Fruit fly (Drosophila melanogaster) whole organism, embryonic: ENCODE data around the gene COX7AL2.

Source experiments
- Bdp1 ChIP-seq: fragments of 200-800 bp; sonication (Bioruptor generic); optimal IDR thresholded peaks from 3 replicates; lab custom pipeline; 2016; ENCODE audit warnings: missing biosample characterization, missing genetic modification characterization
- CG11247 ChIP-seq: fragments of 200-800 bp; sonication (Bioruptor generic); IDR thresholded peaks from 2 replicates; pipeline ENCODE4 v1.3.6; 2022; ENCODE audit warnings: missing biosample characterization, missing genetic modification characterization
- CG12104 ChIP-seq: fragments of 200-800 bp; sonication (Bioruptor generic); optimal IDR thresholded peaks from 3 replicates; lab custom pipeline; 2016; ENCODE audit warnings: missing biosample characterization, missing genetic modification characterization
- CG1647 ChIP-seq: fragments of 200-800 bp; sonication (Bioruptor generic); optimal IDR thresholded peaks from 3 replicates; lab custom pipeline; 2016; ENCODE audit warnings: missing biosample characterization, missing genetic modification characterization
- CG2889 ChIP-seq: fragments of 200-800 bp; sonication (Bioruptor generic); IDR thresholded peaks from 3 replicates; pipeline ENCODE4 v1.3.6; 2022; ENCODE audit warnings: missing biosample characterization, missing genetic modification characterization
- CG30431 ChIP-seq: fragments of 200-800 bp; sonication (Bioruptor generic); optimal IDR thresholded peaks from 2 replicates; lab custom pipeline; 2017; ENCODE audit warnings: missing biosample characterization, missing genetic modification characterization
- CG32767 ChIP-seq: fragments of 200-800 bp; sonication (Bioruptor generic); IDR thresholded peaks from 2 replicates; pipeline ENCODE4 v1.3.6; 2022; ENCODE audit warnings: missing biosample characterization, missing genetic modification characterization
- CG34376 ChIP-seq: fragments of 200-800 bp; sonication (Bioruptor generic); optimal IDR thresholded peaks from 2 replicates; lab custom pipeline; 2018; ENCODE audit warnings: missing biosample characterization, mild to moderate bottlenecking, missing genetic modification characterization
- CG6683 ChIP-seq: fragments of 200-800 bp; sonication (Bioruptor generic); optimal IDR thresholded peaks from 2 replicates; lab custom pipeline; 2017; ENCODE audit warnings: missing biosample characterization, mild to moderate bottlenecking, missing genetic modification characterization, missing genetic modification reagents
- CG7839 ChIP-seq: fragments of 200-800 bp; sonication (Bioruptor generic); optimal IDR thresholded peaks from 3 replicates; lab custom pipeline; 2018; ENCODE audit warnings: missing biosample characterization, mild to moderate bottlenecking, missing genetic modification characterization, moderate library complexity
- CG8290 ChIP-seq, 3 experiments: fragments of 200-800 bp; sonication (Bioruptor generic); optimal IDR thresholded peaks; 2 replicates each; lab custom pipeline; 2016 to 2019; ENCODE audit warnings: missing biosample characterization in 3 of 3, missing genetic modification characterization in 3 of 3, mild to moderate bottlenecking in 2 of 3, moderate library complexity in 1 of 3
- CkIIα-i1 ChIP-seq: fragments of 200-800 bp; sonication (Bioruptor generic); IDR thresholded peaks from 2 replicates; pipeline ENCODE4 v1.3.6; 2022; ENCODE audit warnings: missing biosample characterization, missing genetic modification characterization
- CrebB ChIP-seq: fragments of 200-800 bp; sonication (Bioruptor generic); optimal IDR thresholded peaks from 3 replicates; lab custom pipeline; 2018; ENCODE audit warnings: missing biosample characterization, mild to moderate bottlenecking, missing genetic modification characterization
- Dbx ChIP-seq: fragments of 200-800 bp; sonication (Bioruptor generic); IDR thresholded peaks from 3 replicates; pipeline ENCODE4 v1.3.6; 2022; ENCODE audit warnings: missing biosample characterization, missing genetic modification characterization
- Eip74EF ChIP-seq, 2 experiments: fragments of 200-800 bp in 1 of 2; fragments of >200 bp in 1 of 2; sonication (Bioruptor generic) in 1 of 2; optimal IDR thresholded peaks; 2 replicates each; lab custom pipeline; 2017 to 2019; ENCODE audit warnings: missing biosample characterization in 2 of 2, missing genetic modification characterization in 2 of 2, mild to moderate bottlenecking in 1 of 2, moderate library complexity in 1 of 2
- Elba2 ChIP-seq: fragments of 200-800 bp; sonication (Bioruptor generic); optimal IDR thresholded peaks from 3 replicates; lab custom pipeline; 2016; ENCODE audit warnings: missing biosample characterization, missing genetic modification characterization
- HHEX ChIP-seq: fragments of 200-800 bp; sonication (Bioruptor generic); optimal IDR thresholded peaks from 3 replicates; lab custom pipeline; 2017; ENCODE audit warnings: missing biosample characterization, mild to moderate bottlenecking, missing genetic modification characterization, missing genetic modification reagents
- Hr51 ChIP-seq, 2 experiments: fragments of 200-800 bp; sonication (Bioruptor generic); optimal IDR thresholded peaks; 2 replicates in 1 of 2; 3 replicates in 1 of 2; lab custom pipeline; 2016 to 2018; ENCODE audit warnings: missing biosample characterization in 2 of 2, missing genetic modification characterization in 2 of 2, mild to moderate bottlenecking in 1 of 2, moderate library complexity in 1 of 2
- Hr78 ChIP-seq, 2 experiments: fragments of 200-800 bp in 1 of 2; fragments of >200 bp in 1 of 2; sonication (Bioruptor generic) in 1 of 2; optimal IDR thresholded peaks; 2 replicates each; lab custom pipeline; 2017 to 2019; ENCODE audit warnings: missing biosample characterization in 2 of 2, missing genetic modification characterization in 2 of 2, mild to moderate bottlenecking in 1 of 2, moderate library complexity in 1 of 2
- Hsf ChIP-seq: fragments of 200-800 bp; sonication (Bioruptor generic); optimal IDR thresholded peaks from 3 replicates; lab custom pipeline; 2016; ENCODE audit warnings: missing biosample characterization, missing genetic modification characterization
- Lim3 ChIP-seq: fragments of 200-800 bp; sonication (Bioruptor generic); IDR thresholded peaks from 2 replicates; pipeline ENCODE4 v1.3.6; 2022; ENCODE audit warnings: missing biosample characterization, missing genetic modification characterization
- NC2α ChIP-seq: fragments of 200-800 bp; sonication (Bioruptor generic); optimal IDR thresholded peaks from 2 replicates; lab custom pipeline; 2016; ENCODE audit warnings: missing biosample characterization, missing genetic modification characterization
- Nf-YB ChIP-seq: fragments of 200-800 bp; sonication (Bioruptor generic); optimal IDR thresholded peaks from 3 replicates; lab custom pipeline; 2019; ENCODE audit warnings: missing biosample characterization, mild to moderate bottlenecking, missing genetic modification characterization, moderate library complexity
- Oaz ChIP-seq: fragments of 200-800 bp; sonication (Bioruptor generic); IDR thresholded peaks from 2 replicates; pipeline ENCODE4 v1.3.6; 2022; ENCODE audit warnings: missing biosample characterization, missing genetic modification characterization
- Spps ChIP-seq: fragments of 200-800 bp; sonication (Bioruptor generic); optimal IDR thresholded peaks from 2 replicates; lab custom pipeline; 2018; ENCODE audit warnings: missing biosample characterization, mild to moderate bottlenecking, missing genetic modification characterization
- abd-A ChIP-seq: fragments of 200-800 bp; sonication (Bioruptor generic); optimal IDR thresholded peaks from 3 replicates; lab custom pipeline; 2019; ENCODE audit warnings: missing biosample characterization, mild to moderate bottlenecking, missing genetic modification characterization, moderate library complexity
- bowl ChIP-seq: fragments of 200-800 bp; sonication (Bioruptor generic); IDR thresholded peaks from 2 replicates; pipeline ENCODE4 v1.3.6; 2022; ENCODE audit warnings: missing biosample characterization, missing genetic modification characterization
- chif ChIP-seq, 2 experiments: fragments of 200-800 bp; sonication (Bioruptor generic); optimal IDR thresholded peaks; 3 replicates each; lab custom pipeline; 2016; ENCODE audit warnings: missing biosample characterization in 2 of 2, missing genetic modification characterization in 2 of 2
- chm ChIP-seq: fragments of 200-800 bp; sonication (Bioruptor generic); IDR thresholded peaks from 2 replicates; pipeline ENCODE4 v1.3.6; 2022; ENCODE audit warnings: missing biosample characterization, missing genetic modification characterization
- dati ChIP-seq: fragments of 200-800 bp; sonication (Bioruptor generic); IDR thresholded peaks from 2 replicates; pipeline ENCODE4 v1.3.6; 2022; ENCODE audit warnings: missing biosample characterization, missing genetic modification characterization
- eve ChIP-seq, 2 experiments: fragments of >200 bp; optimal IDR thresholded peaks; 2 replicates each; lab custom pipeline; 2017; ENCODE audit warnings: missing biosample characterization in 2 of 2, missing genetic modification characterization in 2 of 2
- fd3F ChIP-seq: fragments of 200-800 bp; sonication (Bioruptor generic); optimal IDR thresholded peaks from 2 replicates; lab custom pipeline; 2018; ENCODE audit warnings: missing biosample characterization, mild to moderate bottlenecking, missing genetic modification characterization, moderate library complexity
- her ChIP-seq: fragments of 200-800 bp; sonication (Bioruptor generic); optimal IDR thresholded peaks from 2 replicates; lab custom pipeline; 2016; ENCODE audit warnings: missing biosample characterization, missing genetic modification characterization
- hkb ChIP-seq, 2 experiments: fragments of 200-800 bp in 1 of 2; fragments of >200 bp in 1 of 2; sonication (Bioruptor generic) in 1 of 2; IDR thresholded peaks in 1 of 2; optimal IDR thresholded peaks in 1 of 2; 2 replicates each; pipeline versions ENCODE4 v1.3.6 to Lab custom; 2017 to 2022; ENCODE audit warnings: missing biosample characterization in 1 of 2, missing genetic modification characterization in 1 of 2
- lilli ChIP-seq: fragments of 200-800 bp; sonication (Bioruptor generic); optimal IDR thresholded peaks from 3 replicates; lab custom pipeline; 2016; ENCODE audit warnings: missing biosample characterization, missing genetic modification characterization
- nerfin-1 ChIP-seq: fragments of 200-800 bp; sonication (Bioruptor generic); optimal IDR thresholded peaks from 3 replicates; lab custom pipeline; 2019; ENCODE audit warnings: missing biosample characterization, mild to moderate bottlenecking, missing genetic modification characterization, moderate library complexity
- nerfin-2 ChIP-seq: fragments of 200-800 bp; sonication (Bioruptor generic); IDR thresholded peaks from 2 replicates; pipeline ENCODE4 v1.3.6; 2022; ENCODE audit warnings: missing biosample characterization, missing genetic modification characterization; ENCODE audit not compliant: partially characterized antibody
- onecut ChIP-seq: fragments of 200-800 bp; sonication (Bioruptor generic); IDR thresholded peaks from 2 replicates; pipeline ENCODE4 v1.3.6; 2022; ENCODE audit warnings: missing biosample characterization, missing genetic modification characterization
- prd ChIP-seq, 3 experiments: fragments of >200 bp in 2 of 3; fragments of 200-800 bp in 1 of 3; sonication (Bioruptor generic) in 1 of 3; optimal IDR thresholded peaks in 2 of 3; IDR thresholded peaks in 1 of 3; 2 replicates in 2 of 3; 3 replicates in 1 of 3; pipeline versions ENCODE4 v1.3.6 to Lab custom; 2017 to 2022; ENCODE audit warnings: missing biosample characterization in 1 of 3, missing genetic modification characterization in 1 of 3
- repo ChIP-seq: fragments of 200-800 bp; sonication (Bioruptor generic); optimal IDR thresholded peaks from 2 replicates; lab custom pipeline; 2016; ENCODE audit warnings: missing biosample characterization, missing genetic modification characterization
- scrt ChIP-seq: fragments of 200-800 bp; sonication (Bioruptor generic); optimal IDR thresholded peaks from 2 replicates; lab custom pipeline; 2018; ENCODE audit warnings: missing biosample characterization, mild to moderate bottlenecking, missing genetic modification characterization, moderate library complexity
- slou ChIP-seq: fragments of 200-800 bp; sonication (Bioruptor generic); optimal IDR thresholded peaks from 3 replicates; lab custom pipeline; 2016; ENCODE audit warnings: missing biosample characterization, missing genetic modification characterization
- tll ChIP-seq, 2 experiments: fragments of 200-800 bp in 1 of 2; fragments of >200 bp in 1 of 2; sonication (Bioruptor generic) in 1 of 2; optimal IDR thresholded peaks; 2 replicates each; lab custom pipeline; 2017 to 2019; ENCODE audit warnings: missing biosample characterization in 2 of 2, missing genetic modification characterization in 2 of 2, mild to moderate bottlenecking in 1 of 2, moderate library complexity in 1 of 2
- trem ChIP-seq: fragments of 200-800 bp; optimal IDR thresholded peaks from 3 replicates; lab custom pipeline; 2019; ENCODE audit warnings: missing biosample characterization, mild to moderate bottlenecking, missing genetic modification characterization, moderate library complexity
- ttk ChIP-seq: fragments of 200-800 bp; sonication (Bioruptor generic); IDR thresholded peaks from 2 replicates; pipeline ENCODE4 v2.1.2; 2022; ENCODE audit warnings: missing biosample characterization, missing genetic modification characterization
- vnd ChIP-seq: fragments of 200-800 bp; sonication (Bioruptor generic); IDR thresholded peaks from 3 replicates; pipeline ENCODE4 v1.3.6; 2022; ENCODE audit warnings: missing biosample characterization, missing genetic modification characterization; ENCODE audit not compliant: partially characterized antibody
- wdn ChIP-seq: fragments of 200-800 bp; sonication (Bioruptor generic); IDR thresholded peaks from 2 replicates; pipeline ENCODE4 v1.3.6; 2022; ENCODE audit warnings: missing biosample characterization, missing genetic modification characterization

COX7AL2 gene

dm6 chr2L:2202853-2203717, 5.4 kb upstream of the COX7AL2 start (continued):
- TF ChIP-seq ttk (0 out of 2 replicates have a peak, but pooled peaks have one; percentile 35), her (GFP tag; lab: Kevin White, UChicago) (no peak), CrebB (tag; lab: Kevin White, UChicago) (no peak), tll (GFP tag; optimal IDR thresholded peaks at IDR 0.05; lab: Kevin White, UChicago) (no peak), Eip74EF (GFP tag; optimal IDR thresholded peaks at IDR 0.05; lab: Kevin White, UChicago) (no peak), scrt (no peak), eve (GFP tag; optimal IDR thresholded peaks at IDR 0.05; lab: Kevin White, UChicago) (no peak), Dbx (GFP tag; lab: Robert Waterston, UW) (no peak), repo (no peak), fd3F (GFP tag; lab: Kevin White, UChicago) (no peak), dati (GFP tag; lab: Robert Waterston, UW) (no peak), onecut (GFP tag; lab: Robert Waterston, UW) (no peak), wdn (GFP tag; lab: Robert Waterston, UW) (no peak), Bdp1 (GFP tag; lab: Kevin White, UChicago) (no peak), CG7839 (no peak), Hsf (GFP tag; lab: Kevin White, UChicago) (no peak), CG11247 (GFP tag; lab: Robert Waterston, UW) (no peak), NC2α (GFP tag; lab: Kevin White, UChicago) (no peak), Elba2 (GFP tag; lab: Kevin White, UChicago) (no peak), CG30431 (GFP tag; lab: Kevin White, UChicago) (no peak), bowl (GFP tag; lab: Robert Waterston, UW) (peak; percentile 53; the same call in 1 of the 2 replicates), CG6683 (no peak), slou (no peak), vnd (no peak), CG12104 (GFP tag; lab: Kevin White, UChicago) (no peak), Lim3 (GFP tag; lab: Robert Waterston, UW) (no peak), trem (tag; lab: Kevin White, UChicago) (no peak), nerfin-1 (tag; lab: Kevin White, UChicago) (no peak), hkb (optimal IDR thresholded peaks at IDR 0.05; lab: Kevin White, UChicago) (no peak), hkb (GFP tag; IDR thresholded peaks at IDR 0.05; lab: Robert Waterston, UW) (0 out of 2 replicates have a peak, but pooled peaks have one; percentile 33), CG1647 (GFP tag; lab: Kevin White, UChicago) (peak; percentile 8), chm (GFP tag; lab: Robert Waterston, UW) (peak; percentile 68; the same call in 1 of the 2 replicates), abd-A (tag; lab: Kevin White, UChicago) (peak; percentile 88), nerfin-2 (0 out of 2 replicates have a peak, but pooled peaks have one; percentile 40), CG2889 (GFP tag; lab: Robert Waterston, UW) (no peak), lilli (no peak), HHEX (GFP tag; lab: Kevin White, UChicago) (no peak), CkIIα-i1 (GFP tag; lab: Robert Waterston, UW) (no peak), CG34376 (no peak), Oaz (GFP tag; lab: Robert Waterston, UW) (no peak), chif (GFP tag; optimal IDR thresholded peaks at IDR 0.05; lab: Kevin White, UChicago) (no peak), prd (optimal IDR thresholded peaks at IDR 0.05; lab: Kevin White, UChicago) (no peak), prd (GFP tag; IDR thresholded peaks at IDR 0.05; lab: Robert Waterston, UW) (no peak), Nf-YB (GFP tag; lab: Kevin White, UChicago) (peak; percentile 26), Spps (no peak), Hr78 (GFP tag; optimal IDR thresholded peaks at IDR 0.05; lab: Kevin White, UChicago) (no peak), Hr51 (GFP tag; optimal IDR thresholded peaks at IDR 0.05; lab: Kevin White, UChicago) (no peak), CG32767 (no peak), CG8290 (GFP tag; optimal IDR thresholded peaks at IDR 0.05; lab: Kevin White, UChicago) (no peak), CG8290 (tag; optimal IDR thresholded peaks at IDR 0.05; lab: Kevin White, UChicago) (peak in 1 of 2 experiments; percentile 55)
